Fruit fly (Drosophila melanogaster) whole organism, embryonic: ENCODE results near the gene 5-HT7.

ENCODE experiments used
- Ada2b ChIP-seq: fragments of 200-800 bp; sonication (Bioruptor generic); IDR thresholded peaks from 2 replicates; pipeline ENCODE4 v1.3.6; 2022; ENCODE audit warnings: missing biosample characterization, missing genetic modification characterization
- B-H1 ChIP-seq: fragments of 200-800 bp; sonication (Bioruptor generic); IDR thresholded peaks from 3 replicates; pipeline ENCODE4 v1.3.6; 2022; ENCODE audit warnings: missing biosample characterization, missing genetic modification characterization
- CG10147 ChIP-seq: fragments of 200-800 bp; sonication (Bioruptor generic); optimal IDR thresholded peaks from 2 replicates; lab custom pipeline; 2019; ENCODE audit warnings: missing biosample characterization, mild to moderate bottlenecking, missing genetic modification characterization, moderate library complexity
- CG10565 ChIP-seq: fragments of 200-800 bp; sonication (Bioruptor generic); optimal IDR thresholded peaks from 3 replicates; lab custom pipeline; 2016; ENCODE audit warnings: missing biosample characterization, mild to moderate bottlenecking, missing genetic modification characterization
- CG12104 ChIP-seq: fragments of 200-800 bp; sonication (Bioruptor generic); optimal IDR thresholded peaks from 3 replicates; lab custom pipeline; 2016; ENCODE audit warnings: missing biosample characterization, missing genetic modification characterization
- CG12155 ChIP-seq: fragments of 200-800 bp; sonication (Bioruptor generic); optimal IDR thresholded peaks from 3 replicates; lab custom pipeline; 2016; ENCODE audit warnings: missing biosample characterization, missing genetic modification characterization
- CG1233 ChIP-seq: fragments of 200-800 bp; sonication (Bioruptor generic); optimal IDR thresholded peaks from 4 replicates; lab custom pipeline; 2018; ENCODE audit warnings: missing biosample characterization, mild to moderate bottlenecking, missing genetic modification characterization
- CG12391 ChIP-seq: fragments of 200-800 bp; sonication (Bioruptor generic); optimal IDR thresholded peaks from 3 replicates; lab custom pipeline; 2018; ENCODE audit warnings: missing biosample characterization, mild to moderate bottlenecking, missing genetic modification characterization, moderate library complexity
- CG13775 ChIP-seq: fragments of 200-800 bp; sonication (Bioruptor generic); optimal IDR thresholded peaks from 3 replicates; lab custom pipeline; 2017; ENCODE audit warnings: missing biosample characterization, mild to moderate bottlenecking, missing genetic modification characterization
- CG14860 ChIP-seq: fragments of 200-800 bp; sonication (Bioruptor generic); IDR thresholded peaks from 3 replicates; pipeline ENCODE4 v1.3.6; 2022; ENCODE audit warnings: missing biosample characterization, missing genetic modification characterization; ENCODE audit not compliant: partially characterized antibody
- CG1603 ChIP-seq: fragments of 200-800 bp; sonication (Bioruptor generic); optimal IDR thresholded peaks from 2 replicates; lab custom pipeline; 2019; ENCODE audit warnings: missing biosample characterization, mild to moderate bottlenecking, missing genetic modification characterization, moderate library complexity
- CG18476 ChIP-seq: fragments of 200-800 bp; sonication (Bioruptor generic); optimal IDR thresholded peaks from 2 replicates; lab custom pipeline; 2016; ENCODE audit warnings: missing biosample characterization, mild to moderate bottlenecking, missing genetic modification characterization
- CG4404 ChIP-seq: fragments of 200-800 bp; sonication (Bioruptor generic); IDR thresholded peaks from 2 replicates; pipeline ENCODE4 v1.3.6; 2022; ENCODE audit warnings: missing biosample characterization, missing genetic modification characterization
- CG6175 ChIP-seq: fragments of 200-800 bp; sonication (Bioruptor generic); IDR thresholded peaks from 3 replicates; pipeline ENCODE4 v1.3.6; 2022; ENCODE audit warnings: missing biosample characterization, missing genetic modification characterization
- CG6765 ChIP-seq: fragments of 200-800 bp; sonication (Bioruptor generic); optimal IDR thresholded peaks from 3 replicates; lab custom pipeline; 2017; ENCODE audit warnings: missing biosample characterization, mild to moderate bottlenecking, missing genetic modification characterization
- CG9609 ChIP-seq: fragments of 200-800 bp; sonication (Bioruptor generic); optimal IDR thresholded peaks from 3 replicates; lab custom pipeline; 2016; ENCODE audit warnings: missing biosample characterization, missing genetic modification characterization
- CG9817 ChIP-seq: fragments of 200-800 bp; sonication (Bioruptor generic); optimal IDR thresholded peaks from 2 replicates; lab custom pipeline; 2018; ENCODE audit warnings: missing biosample characterization, mild to moderate bottlenecking, missing genetic modification characterization, moderate library complexity
- Ets97D ChIP-seq: fragments of 200-800 bp; sonication (Bioruptor generic); optimal IDR thresholded peaks from 3 replicates; lab custom pipeline; 2016; ENCODE audit warnings: missing biosample characterization, missing genetic modification characterization
- HLH3B ChIP-seq: fragments of 200-800 bp; sonication (Bioruptor generic); IDR thresholded peaks from 2 replicates; pipeline ENCODE4 v1.3.6; 2022; ENCODE audit warnings: missing biosample characterization, missing genetic modification characterization
- Hand ChIP-seq: fragments of 200-800 bp; sonication (Bioruptor generic); optimal IDR thresholded peaks from 2 replicates; lab custom pipeline; 2017; ENCODE audit warnings: mild to moderate bottlenecking, missing biosample characterization, missing genetic modification reagents, missing genetic modification characterization
- Hr51 ChIP-seq, 2 experiments: fragments of 200-800 bp; sonication (Bioruptor generic); optimal IDR thresholded peaks; 2 replicates in 1 of 2; 3 replicates in 1 of 2; lab custom pipeline; 2016 to 2018; ENCODE audit warnings: missing biosample characterization in 2 of 2, missing genetic modification characterization in 2 of 2, mild to moderate bottlenecking in 1 of 2, moderate library complexity in 1 of 2
- Lpt ChIP-seq: fragments of >200 bp; optimal IDR thresholded peaks from 2 replicates; lab custom pipeline; 2018; ENCODE audit warnings: missing biosample characterization, missing genetic modification characterization
- Meics ChIP-seq: fragments of 200-800 bp; sonication (Bioruptor generic); optimal IDR thresholded peaks from 2 replicates; lab custom pipeline; 2017; ENCODE audit warnings: missing biosample characterization, mild to moderate bottlenecking, missing genetic modification characterization
- NC2β ChIP-seq: fragments of 200-800 bp; sonication (Bioruptor generic); optimal IDR thresholded peaks from 2 replicates; lab custom pipeline; 2016; ENCODE audit warnings: missing biosample characterization, missing genetic modification characterization
- Oaz ChIP-seq: fragments of 200-800 bp; sonication (Bioruptor generic); IDR thresholded peaks from 2 replicates; pipeline ENCODE4 v1.3.6; 2022; ENCODE audit warnings: missing biosample characterization, missing genetic modification characterization
- Ravus ChIP-seq: fragments of 200-800 bp; sonication (Bioruptor generic); IDR thresholded peaks from 2 replicates; pipeline ENCODE4 v1.3.6; 2022; ENCODE audit warnings: missing biosample characterization, missing genetic modification characterization
- bigmax ChIP-seq: fragments of 200-800 bp; sonication (Bioruptor generic); optimal IDR thresholded peaks from 2 replicates; lab custom pipeline; 2018; ENCODE audit warnings: missing biosample characterization, mild to moderate bottlenecking, missing genetic modification characterization
- cad ChIP-seq: fragments of >200 bp; optimal IDR thresholded peaks from 2 replicates; lab custom pipeline; 2017; ENCODE audit warnings: missing biosample characterization, missing genetic modification characterization
- chm ChIP-seq: fragments of 200-800 bp; sonication (Bioruptor generic); IDR thresholded peaks from 2 replicates; pipeline ENCODE4 v1.3.6; 2022; ENCODE audit warnings: missing biosample characterization, missing genetic modification characterization
- dimm ChIP-seq: fragments of 200-800 bp; sonication (Bioruptor generic); IDR thresholded peaks from 2 replicates; pipeline ENCODE4 v1.3.6; 2022; ENCODE audit warnings: missing biosample characterization, missing genetic modification characterization
- gfzf ChIP-seq: fragments of 200-800 bp; sonication (Bioruptor generic); optimal IDR thresholded peaks from 2 replicates; lab custom pipeline; 2016; ENCODE audit warnings: missing biosample characterization, mild to moderate bottlenecking, missing genetic modification characterization, moderate library complexity
- ham ChIP-seq: fragments of 200-800 bp; sonication (Bioruptor generic); IDR thresholded peaks from 2 replicates; pipeline ENCODE4 v1.3.6; 2022; ENCODE audit warnings: missing biosample characterization, missing genetic modification characterization
- her ChIP-seq: fragments of 200-800 bp; sonication (Bioruptor generic); optimal IDR thresholded peaks from 2 replicates; lab custom pipeline; 2016; ENCODE audit warnings: missing biosample characterization, missing genetic modification characterization
- kay ChIP-seq: fragments of 200-800 bp; sonication (Bioruptor generic); optimal IDR thresholded peaks from 2 replicates; lab custom pipeline; 2016; ENCODE audit warnings: missing biosample characterization, missing genetic modification characterization
- lilli ChIP-seq: fragments of 200-800 bp; sonication (Bioruptor generic); optimal IDR thresholded peaks from 3 replicates; lab custom pipeline; 2016; ENCODE audit warnings: missing biosample characterization, missing genetic modification characterization
- onecut ChIP-seq: fragments of 200-800 bp; sonication (Bioruptor generic); IDR thresholded peaks from 2 replicates; pipeline ENCODE4 v1.3.6; 2022; ENCODE audit warnings: missing biosample characterization, missing genetic modification characterization
- pan ChIP-seq, 4 experiments: fragments of >200 bp in 3 of 4; fragments of 200-800 bp in 1 of 4; sonication (Bioruptor generic) in 1 of 4; optimal IDR thresholded peaks in 3 of 4; IDR thresholded peaks in 1 of 4; 2 replicates each; pipeline versions ENCODE4 v1.3.6 to Lab custom; 2017 to 2022; ENCODE audit warnings: missing biosample characterization in 2 of 4, missing genetic modification characterization in 2 of 4, mixed read lengths in 1 of 4
- peb ChIP-seq: fragments of 200-800 bp; sonication (Bioruptor generic); IDR thresholded peaks from 2 replicates; pipeline ENCODE4 v1.3.6; 2022; ENCODE audit warnings: missing biosample characterization, missing genetic modification characterization
- psq ChIP-seq: fragments of 200-800 bp; sonication (Bioruptor generic); optimal IDR thresholded peaks from 2 replicates; lab custom pipeline; 2017; ENCODE audit warnings: missing biosample characterization, missing genetic modification characterization
- pum ChIP-seq: fragments of 200-800 bp; sonication (Bioruptor generic); optimal IDR thresholded peaks from 2 replicates; lab custom pipeline; 2016; ENCODE audit warnings: missing biosample characterization, missing genetic modification characterization
- ranshi ChIP-seq: fragments of 200-800 bp; sonication (Bioruptor generic); IDR thresholded peaks from 2 replicates; pipeline ENCODE4 v1.3.6; 2022; ENCODE audit warnings: missing biosample characterization, missing genetic modification characterization
- run ChIP-seq: fragments of 200-800 bp; sonication (Bioruptor generic); optimal IDR thresholded peaks from 3 replicates; lab custom pipeline; 2018; ENCODE audit warnings: missing biosample characterization, mild to moderate bottlenecking, missing genetic modification characterization
- salm ChIP-seq: fragments of 200-800 bp; sonication (Bioruptor generic); optimal IDR thresholded peaks from 2 replicates; lab custom pipeline; 2018; ENCODE audit warnings: missing biosample characterization, mild to moderate bottlenecking, missing genetic modification characterization
- sens ChIP-seq: fragments of 200-800 bp; sonication (Bioruptor generic); peaks from one replicate; lab custom pipeline; 2016; ENCODE audit warnings: missing biosample characterization, missing genetic modification characterization
- slbo ChIP-seq: fragments of 200-800 bp; sonication (Bioruptor generic); IDR thresholded peaks from 2 replicates; pipeline ENCODE4 v1.3.6; 2022; ENCODE audit warnings: missing biosample characterization, missing genetic modification characterization
- ssp ChIP-seq: fragments of 200-800 bp; sonication (Bioruptor generic); IDR thresholded peaks from 2 replicates; pipeline ENCODE4 v1.3.6; 2022; ENCODE audit warnings: missing biosample characterization, missing genetic modification characterization
- stwl ChIP-seq: fragments of 200-800 bp; sonication (Bioruptor generic); optimal IDR thresholded peaks from 3 replicates; lab custom pipeline; 2018; ENCODE audit warnings: missing biosample characterization, mild to moderate bottlenecking, missing genetic modification characterization, moderate library complexity
- sug ChIP-seq: fragments of 200-800 bp; optimal IDR thresholded peaks from 2 replicates; lab custom pipeline; 2019; ENCODE audit warnings: missing biosample characterization, mild to moderate bottlenecking, missing genetic modification characterization, moderate library complexity
- toy ChIP-seq: fragments of 200-800 bp; sonication (Bioruptor generic); IDR thresholded peaks from 2 replicates; pipeline ENCODE4 v1.3.6; 2022; ENCODE audit warnings: missing biosample characterization, missing genetic modification characterization
- ttk ChIP-seq: fragments of 200-800 bp; sonication (Bioruptor generic); IDR thresholded peaks from 2 replicates; pipeline ENCODE4 v2.1.2; 2022; ENCODE audit warnings: missing biosample characterization, missing genetic modification characterization
- vvl ChIP-seq: fragments of 200-800 bp; sonication (Bioruptor generic); IDR thresholded peaks from 2 replicates; pipeline ENCODE4 v1.3.6; 2022; ENCODE audit warnings: missing biosample characterization, missing genetic modification characterization
- zf30C ChIP-seq: fragments of 200-800 bp; sonication (Bioruptor generic); optimal IDR thresholded peaks from 3 replicates; lab custom pipeline; 2018; ENCODE audit warnings: missing biosample characterization, mild to moderate bottlenecking, missing genetic modification characterization

5-HT7 gene

dm6 chr3R:31053784-31054221, 37.1 kb upstream of the 5-HT7 start, which contains the start of gene Chchd3 (continued):
- TF ChIP-seq salm: no peak
- TF ChIP-seq CG10565: no peak
- TF ChIP-seq stwl (tag; lab: Kevin White, UChicago): peak; percentile 87
- TF ChIP-seq B-H1 (GFP tag; lab: Robert Waterston, UW): no peak
- no peak for TF ChIP-seq CG6175 (GFP tag; lab: Robert Waterston, UW)
- no peak for TF ChIP-seq Ravus
- TF ChIP-seq sug (tag; lab: Kevin White, UChicago): peak; percentile 6
- TF ChIP-seq Ada2b (GFP tag; lab: Robert Waterston, UW): no peak
- TF ChIP-seq ranshi (GFP tag; lab: Robert Waterston, UW): no peak
- TF ChIP-seq CG18476 (GFP tag; lab: Kevin White, UChicago): no peak
- peak; percentile 25 for TF ChIP-seq CG13775 (GFP tag; lab: Kevin White, UChicago)
- TF ChIP-seq Oaz (GFP tag; lab: Robert Waterston, UW): no peak
- peak; percentile 92 for TF ChIP-seq gfzf (GFP tag; lab: Kevin White, UChicago)
- TF ChIP-seq CG4404 (GFP tag; lab: Robert Waterston, UW): no peak
- no peak for TF ChIP-seq toy
- TF ChIP-seq CG6765: no peak
- no peak for TF ChIP-seq dimm (GFP tag; lab: Robert Waterston, UW)
- peak; percentile 43; the same call in 1 of the 2 replicates for TF ChIP-seq slbo (GFP tag; lab: Robert Waterston, UW)
- no peak for TF ChIP-seq psq
- TF ChIP-seq CG14860 (GFP tag; lab: Robert Waterston, UW): no peak
- TF ChIP-seq ssp: no peak
- TF ChIP-seq Lpt (GFP tag; lab: Kevin White, UChicago): no peak
- TF ChIP-seq Meics: no peak
- no peak for TF ChIP-seq kay (GFP tag; lab: Kevin White, UChicago)
- TF ChIP-seq CG1603: peak; percentile 67
- TF ChIP-seq CG10147 (GFP tag; lab: Kevin White, UChicago): no peak
- no peak for TF ChIP-seq ham (GFP tag; lab: Robert Waterston, UW)
- no peak for TF ChIP-seq HLH3B (GFP tag; lab: Robert Waterston, UW)
- TF ChIP-seq zf30C: no peak
- TF ChIP-seq CG12155 (GFP tag; lab: Kevin White, UChicago): peak; percentile 10
- no peak for TF ChIP-seq Hand (GFP tag; lab: Kevin White, UChicago)
- TF ChIP-seq run: no peak
- peak; percentile 6 for TF ChIP-seq bigmax (GFP tag; lab: Kevin White, UChicago)
- TF ChIP-seq lilli: peak; percentile 15
- TF ChIP-seq CG9817 (tag; lab: Kevin White, UChicago): no peak
- no peak for TF ChIP-seq pum (GFP tag; lab: Kevin White, UChicago)
- peak; percentile 57 for TF ChIP-seq vvl
- TF ChIP-seq pan (optimal IDR thresholded peaks at IDR 0.05; lab: Kevin White, UChicago): no peak
- TF ChIP-seq pan (GFP tag; optimal IDR thresholded peaks at IDR 0.05 in 1 of 2, IDR thresholded peaks at IDR 0.05 in 1 of 2): no peak
- TF ChIP-seq CG12391 (tag; lab: Kevin White, UChicago): peak; percentile 24
- peak; percentile 86 for TF ChIP-seq sens (GFP tag; lab: Kevin White, UChicago)
- no peak for TF ChIP-seq ttk
- no peak for TF ChIP-seq peb
- no peak for TF ChIP-seq NC2β (GFP tag; lab: Kevin White, UChicago)
- TF ChIP-seq CG1233 (GFP tag; lab: Kevin White, UChicago): no peak
- peak; percentile 10 for TF ChIP-seq CG9609
- peak in 1 of 2 experiments; percentile 35 for TF ChIP-seq Hr51 (GFP tag; optimal IDR thresholded peaks at IDR 0.05; lab: Kevin White, UChicago)
- no peak for TF ChIP-seq cad (GFP tag; lab: Kevin White, UChicago)
- TF ChIP-seq chm (GFP tag; lab: Robert Waterston, UW): 0 out of 2 replicates have a peak, but pooled peaks have one; percentile 30
- peak; percentile 52 for TF ChIP-seq Ets97D (GFP tag; lab: Kevin White, UChicago)
- TF ChIP-seq onecut: no peak
- no peak for TF ChIP-seq CG12104 (GFP tag; lab: Kevin White, UChicago)
- TF ChIP-seq her: peak; percentile 6
